Worm (Caenorhabditis elegans) whole organism, L4 larva: ENCODE measurements around the gene C29F5.1.

Experiments used
- R02D3.7 ChIP-seq: fragments of 150-350 bp; sonication (generic microtip); optimal IDR thresholded peaks from 3 replicates; lab custom pipeline; 2014; ENCODE audit warnings: missing biosample characterization, missing genetic modification characterization
- Y48G9A.11 ChIP-seq: fragments of 200-800 bp; sonication (Bioruptor generic); IDR thresholded peaks from 2 replicates; pipeline ENCODE4 v1.3.6; 2022; ENCODE audit warnings: missing genetic modification reagents, missing genetic modification characterization, missing compliant biosample characterization
- ceh-28 ChIP-seq: fragments of 150-350 bp; optimal IDR thresholded peaks from 2 replicates; lab custom pipeline; 2014; ENCODE audit warnings: missing biosample characterization, missing genetic modification reagents, missing genetic modification characterization
- dmd-9 ChIP-seq: fragments of 200-800 bp; sonication (Bioruptor generic); IDR thresholded peaks from 2 replicates; pipeline ENCODE4 v1.3.6; 2022; ENCODE audit warnings: missing genetic modification reagents, missing genetic modification characterization, missing compliant biosample characterization
- duxl-1 ChIP-seq: sonication (generic microtip); optimal IDR thresholded peaks from 2 replicates; lab custom pipeline; 2016; ENCODE audit warnings: mild to moderate bottlenecking, missing genetic modification characterization, moderate library complexity, missing compliant biosample characterization; ENCODE audit not compliant: poor library complexity
- fos-1 ChIP-seq: fragments of 150-350 bp; optimal IDR thresholded peaks from 2 replicates; lab custom pipeline; 2014; ENCODE audit warnings: missing biosample characterization, missing genetic modification characterization
- lsy-2 ChIP-seq, 2 experiments: fragments of 150-350 bp in 1 of 2; sonication (generic microtip) in 1 of 2; optimal IDR thresholded peaks; 2 replicates each; lab custom pipeline; 2014 to 2017; ENCODE audit warnings: missing biosample characterization in 2 of 2, missing genetic modification characterization in 2 of 2
- mdl-1 ChIP-seq, 2 experiments: fragments of 150-350 bp in 1 of 2; sonication (generic microtip) in 1 of 2; optimal IDR thresholded peaks; 2 replicates each; lab custom pipeline; 2014 to 2017; ENCODE audit warnings: missing biosample characterization in 2 of 2, missing genetic modification characterization in 2 of 2
- mep-1 ChIP-seq: fragments of 150-350 bp; sonication (generic microtip); optimal IDR thresholded peaks from 3 replicates; lab custom pipeline; 2014; ENCODE audit warnings: missing biosample characterization, missing genetic modification characterization
- nhr-11 ChIP-seq: fragments of 150-350 bp; optimal IDR thresholded peaks from 2 replicates; lab custom pipeline; 2014; ENCODE audit warnings: missing biosample characterization, missing genetic modification characterization
- nhr-28 ChIP-seq: fragments of 150-350 bp; optimal IDR thresholded peaks from 2 replicates; lab custom pipeline; 2014; ENCODE audit warnings: missing biosample characterization, missing genetic modification characterization
- nhr-77 ChIP-seq: fragments of 150-350 bp; optimal IDR thresholded peaks from 2 replicates; lab custom pipeline; 2014; ENCODE audit warnings: missing biosample characterization, missing genetic modification characterization
- pqm-1 ChIP-seq: sonication (generic microtip); optimal IDR thresholded peaks from 2 replicates; lab custom pipeline; 2017; ENCODE audit warnings: missing biosample characterization, missing genetic modification characterization
- ztf-11 ChIP-seq: fragments of 150-350 bp; optimal IDR thresholded peaks from 2 replicates; lab custom pipeline; 2014; ENCODE audit warnings: missing biosample characterization, missing genetic modification characterization

- TF ChIP-seq mdl-1 (tag; optimal IDR thresholded peaks at IDR 0.05; lab: Kevin White, UChicago) (no peak), nhr-11 (tag; lab: Kevin White, UChicago) (no peak), ceh-28 (tag; lab: Kevin White, UChicago) (no peak), nhr-77 (tag; lab: Kevin White, UChicago) (peak; percentile 63), R02D3.7 (tag; lab: Kevin White, UChicago) (no peak), nhr-28 (peak; percentile 82), Y48G9A.11 (no peak), mep-1 (no peak), pqm-1 (tag; lab: Kevin White, UChicago) (peak; percentile 97), duxl-1 (tag; lab: Kevin White, UChicago) (no peak), dmd-9 (GFP tag; lab: Robert Waterston, UW) (no peak), lsy-2 (tag; optimal IDR thresholded peaks at IDR 0.05; lab: Kevin White, UChicago) (peak in 1 of 2 experiments; percentile 17), ztf-11 (tag; lab: Kevin White, UChicago) (no peak), fos-1 (tag; lab: Kevin White, UChicago) (no peak)
Observed at ce11 chrII:6327317-6327716, 24.0 kb downstream of the C29F5.1 start.
